Worm (Caenorhabditis elegans): ENCODE measurements around the gene F31E3.2.

ce11 chrIII:6988060-6988459 lies 14.3 kb downstream of the F31E3.2 start:
- no peak for TF ChIP-seq jun-1 (tag; optimal IDR thresholded peaks at IDR 0.05)
- TF ChIP-seq unc-62 (GFP tag; optimal IDR thresholded peaks at IDR 0.05) = peak; percentile 44
- peak; percentile 92 for TF ChIP-seq lin-39 (tag; optimal IDR thresholded peaks at IDR 0.05)
- TF ChIP-seq egl-27 (tag; optimal IDR thresholded peaks at IDR 0.05) = no peak
- no peak for TF ChIP-seq nhr-76 (tag; optimal IDR thresholded peaks at IDR 0.05)
